Fruit fly (Drosophila melanogaster) whole organism, embryonic: ENCODE data around the gene CG4709.

Source experiments
- CG4730 ChIP-seq: fragments of 200-800 bp; sonication (Bioruptor generic); IDR thresholded peaks from 2 replicates; pipeline ENCODE4 v1.3.6; 2022; ENCODE audit warnings: missing biosample characterization, missing genetic modification characterization
- Hmx ChIP-seq: fragments of 200-800 bp; sonication (Bioruptor generic); optimal IDR thresholded peaks from 2 replicates; lab custom pipeline; 2016; ENCODE audit warnings: missing biosample characterization, missing genetic modification characterization
- Hr51 ChIP-seq, 2 experiments: fragments of 200-800 bp; sonication (Bioruptor generic); optimal IDR thresholded peaks; 2 replicates in 1 of 2; 3 replicates in 1 of 2; lab custom pipeline; 2016 to 2018; ENCODE audit warnings: missing biosample characterization in 2 of 2, missing genetic modification characterization in 2 of 2, mild to moderate bottlenecking in 1 of 2, moderate library complexity in 1 of 2

DNA sequence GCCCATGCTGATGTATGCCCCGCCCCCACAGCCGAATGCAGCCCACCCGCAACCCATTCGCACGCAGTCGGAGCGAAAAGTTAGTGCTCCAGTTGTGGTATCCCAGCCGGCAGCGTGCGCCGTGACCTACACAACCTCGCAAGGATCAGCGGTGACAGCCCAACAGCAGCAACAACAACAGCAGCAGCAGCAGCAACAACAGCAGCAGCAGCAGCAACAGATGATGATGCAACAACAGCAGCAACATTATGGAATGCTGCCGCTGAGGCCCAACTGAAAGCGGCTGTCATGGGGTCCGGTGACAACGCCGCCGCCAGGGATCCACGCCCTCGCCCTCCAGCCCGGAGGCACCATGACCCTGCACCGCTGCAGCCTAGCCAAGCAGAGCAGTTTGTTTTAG is 40.3 kb downstream of the CG4709 start:
- TF ChIP-seq Hmx (GFP tag; lab: Kevin White, UChicago) (no peak), CG4730 (GFP tag; lab: Robert Waterston, UW) (no peak), Hr51 (GFP tag; optimal IDR thresholded peaks at IDR 0.05; lab: Kevin White, UChicago) (no peak)
